Fruit fly (Drosophila melanogaster): Measurements from ENCODE around the gene CG32201.

DNA sequence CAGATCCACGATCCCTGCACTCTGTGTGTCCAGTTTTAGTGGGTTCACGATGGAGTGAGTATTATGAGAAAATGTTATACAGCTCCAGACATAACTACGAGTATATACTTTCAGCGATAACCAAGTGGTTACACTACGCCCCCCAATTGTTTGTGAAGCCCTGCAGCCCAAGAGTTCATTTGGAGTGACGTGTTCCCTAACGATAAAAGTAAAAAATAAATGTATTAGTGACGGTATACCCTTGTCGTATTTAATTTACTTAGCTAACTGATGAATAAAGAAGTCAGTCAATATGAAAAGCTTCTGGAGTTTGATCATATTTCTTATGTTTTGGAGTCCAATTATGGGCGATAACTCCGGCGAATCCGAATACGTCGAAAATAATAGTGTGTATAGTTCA is 2.3 kb upstream of the CG32201 start, which contains the start of gene CG18231:
- TF ChIP-seq kay (GFP tag; ENCODE audit: borderline replicate concordance) (no peak), cnc (optimal IDR thresholded peaks at IDR 0.05) (no peak), Crg-1 (GFP tag; optimal IDR thresholded peaks at IDR 0.05) (no peak), CG7101 (tag; optimal IDR thresholded peaks at IDR 0.05) (no peak), CG12768 (GFP tag; optimal IDR thresholded peaks at IDR 0.05) (no peak), Mnt (GFP tag; optimal IDR thresholded peaks at IDR 0.05) (no peak), CG5204 (GFP tag; optimal IDR thresholded peaks at IDR 0.05) (no peak), Hr96 (GFP tag; optimal IDR thresholded peaks at IDR 0.05) (no peak), CG1620 (GFP tag; optimal IDR thresholded peaks at IDR 0.05) (no peak), bab1 (GFP tag; optimal IDR thresholded peaks at IDR 0.05) (no peak), CG7045 (GFP tag; optimal IDR thresholded peaks at IDR 0.05) (no peak), pad (GFP tag; optimal IDR thresholded peaks at IDR 0.05) (no peak)
